Worm (Caenorhabditis elegans) whole organism, L1 larva: ENCODE measurements around the gene cul-6.
A peak's percentile ranks its signal among the peaks of the same experiment; 100 is the strongest.

Experiments used
- aly-2 ChIP-seq: fragments of 150-350 bp; optimal IDR thresholded peaks from 2 replicates; lab custom pipeline; 2014; ENCODE audit warnings: missing biosample characterization, missing genetic modification characterization
- blmp-1 ChIP-seq: fragments of 150-350 bp; optimal IDR thresholded peaks from 2 replicates; lab custom pipeline; 2014; ENCODE audit warnings: missing biosample characterization, missing genetic modification characterization
- ceh-8 ChIP-seq: fragments of 200-800 bp; sonication (Bioruptor generic); optimal IDR thresholded peaks from 2 replicates; lab custom pipeline; 2018; ENCODE audit warnings: mild to moderate bottlenecking, missing genetic modification characterization, moderate library complexity, missing compliant biosample characterization
- elt-3 ChIP-seq, 6 experiments: fragments of 150-350 bp in 1 of 6; sonication (generic microtip); optimal IDR thresholded peaks; 2 replicates each; lab custom pipeline; 2017 to 2018; ENCODE audit warnings: missing biosample characterization in 6 of 6, missing genetic modification characterization in 6 of 6, inconsistent platforms in 1 of 6
- fkh-10 ChIP-seq: sonication (generic microtip); optimal IDR thresholded peaks from 2 replicates; lab custom pipeline; 2017; ENCODE audit warnings: missing biosample characterization, missing genetic modification reagents, missing genetic modification characterization
- hpl-2 ChIP-seq: fragments of 150-350 bp; optimal IDR thresholded peaks from 2 replicates; lab custom pipeline; 2014; ENCODE audit warnings: missing biosample characterization, missing genetic modification reagents, missing genetic modification characterization
- irx-1 ChIP-seq: sonication (generic microtip); optimal IDR thresholded peaks from 2 replicates; lab custom pipeline; 2016; ENCODE audit warnings: missing genetic modification characterization, missing compliant biosample characterization
- lin-39 ChIP-seq: fragments of 150-350 bp; optimal IDR thresholded peaks from 2 replicates; lab custom pipeline; 2014; ENCODE audit warnings: missing biosample characterization, missing genetic modification reagents, missing genetic modification characterization
- lsy-2 ChIP-seq, 2 experiments: fragments of 150-350 bp; optimal IDR thresholded peaks; 2 replicates each; lab custom pipeline; 2014; ENCODE audit warnings: missing biosample characterization in 2 of 2, missing genetic modification characterization in 2 of 2
- nhr-11 ChIP-seq: fragments of 150-350 bp; optimal IDR thresholded peaks from 2 replicates; lab custom pipeline; 2014; ENCODE audit warnings: missing biosample characterization, missing genetic modification characterization
- nhr-90 ChIP-seq: sonication (generic microtip); optimal IDR thresholded peaks from 2 replicates; lab custom pipeline; 2016; ENCODE audit warnings: mild to moderate bottlenecking, missing genetic modification characterization, missing compliant biosample characterization; ENCODE audit not compliant: poor library complexity
- pax-3 ChIP-seq: fragments of 200-800 bp; sonication (Bioruptor generic); optimal IDR thresholded peaks from 2 replicates; lab custom pipeline; 2018; ENCODE audit warnings: mild to moderate bottlenecking, missing genetic modification characterization, moderate library complexity, missing compliant biosample characterization
- snpc-4 ChIP-seq: fragments of 150-350 bp; optimal IDR thresholded peaks from 2 replicates; lab custom pipeline; 2014; ENCODE audit warnings: missing biosample characterization, missing genetic modification characterization
- sptf-1 ChIP-seq: fragments of 150-350 bp; optimal IDR thresholded peaks from 2 replicates; lab custom pipeline; 2014; ENCODE audit warnings: missing biosample characterization, missing genetic modification characterization

DNA sequence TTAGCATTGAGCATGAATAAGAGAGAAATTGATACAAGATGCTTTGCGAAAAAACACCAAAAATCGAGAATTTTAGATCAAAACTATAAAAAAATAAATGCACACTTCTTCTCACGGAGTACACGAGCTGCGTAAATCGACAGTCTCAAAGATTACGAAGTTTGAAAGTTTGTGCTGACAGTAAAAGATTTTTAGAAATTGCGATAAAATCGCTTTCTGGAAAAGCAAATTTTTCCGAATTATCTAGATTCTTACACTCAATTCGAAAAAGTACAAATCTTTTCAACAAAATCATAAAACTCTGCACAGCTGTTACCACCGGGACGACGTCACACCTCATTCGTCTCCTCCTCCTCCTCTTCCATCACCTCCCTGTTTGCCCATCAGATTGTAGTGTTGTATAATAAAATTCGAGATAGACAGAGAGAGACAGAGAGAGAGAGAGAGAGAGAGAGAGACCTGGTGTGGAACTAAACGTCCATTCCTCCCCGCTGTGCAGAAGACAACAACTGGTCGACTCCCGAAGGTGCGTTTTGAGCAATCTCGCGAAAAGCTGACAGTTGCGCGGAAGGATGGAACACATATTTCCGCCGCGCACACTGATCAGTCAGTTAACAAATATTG is 25.0 kb upstream of the cul-6 start:
- TF ChIP-seq pax-3 (tag; lab: Kevin White, UChicago) (no peak), fkh-10 (GFP tag; lab: Kevin White, UChicago) (no peak), irx-1 (tag; lab: Kevin White, UChicago) (no peak), nhr-11 (tag; lab: Kevin White, UChicago) (no peak), aly-2 (tag; lab: Kevin White, UChicago) (no peak), snpc-4 (tag; lab: Kevin White, UChicago) (no peak), lin-39 (tag; lab: Kevin White, UChicago) (no peak), sptf-1 (no peak), lsy-2 (tag; optimal IDR thresholded peaks at IDR 0.05; lab: Kevin White, UChicago) (peak in 1 of 2 experiments; percentile 14), nhr-90 (tag; lab: Kevin White, UChicago) (no peak), blmp-1 (no peak), ceh-8 (GFP tag; lab: Kevin White, UChicago) (no peak), hpl-2 (GFP tag; lab: Kevin White, UChicago) (no peak), elt-3 (tag; optimal IDR thresholded peaks at IDR 0.05; lab: Kevin White, UChicago) (no peak)
